Worm (Caenorhabditis elegans): ENCODE data around the gene Y5H2A.4.

DNA sequence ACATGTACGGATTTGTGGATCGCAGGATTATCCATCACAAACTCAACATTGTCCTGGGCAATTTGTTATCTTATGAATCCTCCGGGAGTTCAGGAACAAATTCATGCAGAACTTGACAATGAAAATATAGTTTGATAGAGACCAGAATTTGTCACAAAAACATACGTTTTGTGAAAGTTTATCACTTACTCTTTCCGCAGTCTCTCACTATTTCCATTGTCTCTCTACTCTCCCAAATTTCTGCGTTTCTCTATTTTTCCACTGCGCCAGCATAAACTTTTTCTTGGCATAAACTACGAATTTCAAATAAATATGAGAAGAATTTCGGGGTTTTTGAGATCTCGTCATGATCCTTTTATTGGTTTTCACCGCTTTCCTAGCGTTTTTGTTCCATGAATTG is 31.5 kb downstream of the Y5H2A.4 start, which contains the start of gene cyp-33C3:
- TF ChIP-seq snpc-4 (tag; optimal IDR thresholded peaks at IDR 0.05) (no peak), unc-62 (GFP tag; optimal IDR thresholded peaks at IDR 0.05) (no peak), mep-1 (tag; optimal IDR thresholded peaks at IDR 0.05) (no peak)

Measured in whole organism, mixed stage, embryonic.